Worm (Caenorhabditis elegans): ENCODE measurements around the gene R02E12.4.

ce11 chrX:3997040-3997439, 8.1 kb upstream of the R02E12.4 start, which contains the start of gene R02E12.5:
- no peak for TF ChIP-seq nhr-11 (tag; optimal IDR thresholded peaks at IDR 0.05)
- TF ChIP-seq ceh-22 (tag; optimal IDR thresholded peaks at IDR 0.05): no peak
- TF ChIP-seq fkh-10 (GFP tag; optimal IDR thresholded peaks at IDR 0.05): no peak
- no peak for TF ChIP-seq T23F11.4 (GFP tag; optimal IDR thresholded peaks at IDR 0.05)
- TF ChIP-seq hlh-6 (tag; optimal IDR thresholded peaks at IDR 0.05): no peak
- TF ChIP-seq eyg-1 (tag; optimal IDR thresholded peaks at IDR 0.05): no peak

All from whole organism, late embryonic.